Fruit fly (Drosophila melanogaster): Measurements from ENCODE around the gene MICU1.
A peak's percentile ranks its signal among the peaks of the same experiment; 100 is the strongest.

The MICU1 gene

DNA sequence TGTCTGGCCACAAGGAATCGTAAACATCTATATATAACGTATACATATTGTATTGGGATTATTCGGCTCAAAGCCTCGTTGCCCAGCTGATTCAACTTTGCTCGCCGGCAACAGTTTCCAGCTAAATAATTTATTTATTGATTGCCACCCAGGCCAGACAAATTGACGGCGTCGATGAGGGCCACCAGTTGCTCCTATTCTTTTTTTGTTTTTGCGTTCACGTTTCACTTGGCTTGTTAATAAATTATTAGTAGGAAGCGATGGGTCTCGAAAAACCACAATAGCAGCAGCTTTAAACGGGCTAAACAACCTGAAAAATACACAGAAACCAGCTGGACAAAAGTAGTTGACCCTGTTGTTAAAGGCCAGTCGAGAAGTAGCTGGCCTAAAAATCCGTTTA lies 35.0 kb downstream of the MICU1 start:
- TF ChIP-seq CG34406 (GFP tag; optimal IDR thresholded peaks at IDR 0.05) (no peak), Blimp-1 (GFP tag; optimal IDR thresholded peaks at IDR 0.05) (no peak), CG15336 (GFP tag; IDR thresholded peaks at IDR 0.05) (no peak), CG6163 (GFP tag; IDR thresholded peaks at IDR 0.05) (no peak), CG8319 (GFP tag; optimal IDR thresholded peaks at IDR 0.05) (no peak), Eip78C (GFP tag) (peak; percentile 45), fkh (GFP tag; optimal IDR thresholded peaks at IDR 0.05) (peak; percentile 50), CG6792 (GFP tag; optimal IDR thresholded peaks at IDR 0.05) (no peak), cyc (GFP tag; optimal IDR thresholded peaks at IDR 0.05) (no peak), eg (GFP tag; IDR thresholded peaks at IDR 0.05) (no peak), CG3919 (GFP tag; optimal IDR thresholded peaks at IDR 0.05) (no peak), CG6808 (GFP tag; optimal IDR thresholded peaks at IDR 0.05) (no peak)

- no peak for TF ChIP-seq lz (GFP tag; optimal IDR thresholded peaks at IDR 0.05)
- TF ChIP-seq vri (GFP tag; optimal IDR thresholded peaks at IDR 0.05), result peak; percentile 71
- no peak for TF ChIP-seq topi (GFP tag; optimal IDR thresholded peaks at IDR 0.05)
- TF ChIP-seq fkh (GFP tag; optimal IDR thresholded peaks at IDR 0.05), result peak; percentile 42
- TF ChIP-seq cyc (GFP tag; optimal IDR thresholded peaks at IDR 0.05), result no peak
- TF ChIP-seq acj6 (GFP tag; optimal IDR thresholded peaks at IDR 0.05), result no peak
- TF ChIP-seq Eip78C (GFP tag), result peak; percentile 10
- TF ChIP-seq CG8632 (GFP tag; optimal IDR thresholded peaks at IDR 0.05), result no peak
- no peak for TF ChIP-seq CG32006 (GFP tag; optimal IDR thresholded peaks at IDR 0.05)
- no peak for TF ChIP-seq CG9139 (GFP tag; optimal IDR thresholded peaks at IDR 0.05)
- 0 out of 3 replicates have a peak, but pooled peaks have one; percentile 22 for TF ChIP-seq CG6163 (GFP tag; IDR thresholded peaks at IDR 0.05)
- no peak for TF ChIP-seq CG8119 (GFP tag; IDR thresholded peaks at IDR 0.05)
- TF ChIP-seq CG11762 (GFP tag; optimal IDR thresholded peaks at IDR 0.05; ENCODE audit: insufficient read depth), result no peak
- TF ChIP-seq dsx (GFP tag; optimal IDR thresholded peaks at IDR 0.05; ENCODE audit: poor library complexity, severe bottlenecking), result no peak
- TF ChIP-seq net (GFP tag; optimal IDR thresholded peaks at IDR 0.05), result no peak
- no peak for TF ChIP-seq CG6808 (GFP tag; optimal IDR thresholded peaks at IDR 0.05)
- no peak for TF ChIP-seq CG10669 (GFP tag; optimal IDR thresholded peaks at IDR 0.05)
- TF ChIP-seq pdm3 (GFP tag; optimal IDR thresholded peaks at IDR 0.05), result no peak
- TF ChIP-seq Eip93F (GFP tag; optimal IDR thresholded peaks at IDR 0.05), result peak; percentile 8
- no peak for TF ChIP-seq CG1621 (tag; optimal IDR thresholded peaks at IDR 0.05)
- TF ChIP-seq Gug (GFP tag; IDR thresholded peaks at IDR 0.05), result no peak
- TF ChIP-seq CG6276 (GFP tag; optimal IDR thresholded peaks at IDR 0.05), result no peak
- no peak for TF ChIP-seq Sox15 (GFP tag; optimal IDR thresholded peaks at IDR 0.05)
These were observed 35.9 kb downstream of the MICU1 start for dm6 chr2L:7217931-7218330.

- TF ChIP-seq Smox (GFP tag; optimal IDR thresholded peaks at IDR 0.05), result no peak
- peak; percentile 29 for TF ChIP-seq Eip78C (GFP tag)
- no peak for TF ChIP-seq CG8319 (GFP tag; optimal IDR thresholded peaks at IDR 0.05)
- 0 out of 3 replicates have a peak, but pooled peaks have one; percentile 11 for TF ChIP-seq eg (GFP tag; IDR thresholded peaks at IDR 0.05)
- peak; percentile 6 for TF ChIP-seq CG32006 (GFP tag; optimal IDR thresholded peaks at IDR 0.05)
- TF ChIP-seq fd59A (GFP tag; optimal IDR thresholded peaks at IDR 0.05), result no peak
- TF ChIP-seq CG11902 (GFP tag; optimal IDR thresholded peaks at IDR 0.05), result no peak
- TF ChIP-seq CG6163 (GFP tag; IDR thresholded peaks at IDR 0.05), result 0 out of 3 replicates have a peak, but pooled peaks have one; percentile 34
These were observed 37.1 kb downstream of the MICU1 start for dm6 chr2L:7219172-7219571.

DNA sequence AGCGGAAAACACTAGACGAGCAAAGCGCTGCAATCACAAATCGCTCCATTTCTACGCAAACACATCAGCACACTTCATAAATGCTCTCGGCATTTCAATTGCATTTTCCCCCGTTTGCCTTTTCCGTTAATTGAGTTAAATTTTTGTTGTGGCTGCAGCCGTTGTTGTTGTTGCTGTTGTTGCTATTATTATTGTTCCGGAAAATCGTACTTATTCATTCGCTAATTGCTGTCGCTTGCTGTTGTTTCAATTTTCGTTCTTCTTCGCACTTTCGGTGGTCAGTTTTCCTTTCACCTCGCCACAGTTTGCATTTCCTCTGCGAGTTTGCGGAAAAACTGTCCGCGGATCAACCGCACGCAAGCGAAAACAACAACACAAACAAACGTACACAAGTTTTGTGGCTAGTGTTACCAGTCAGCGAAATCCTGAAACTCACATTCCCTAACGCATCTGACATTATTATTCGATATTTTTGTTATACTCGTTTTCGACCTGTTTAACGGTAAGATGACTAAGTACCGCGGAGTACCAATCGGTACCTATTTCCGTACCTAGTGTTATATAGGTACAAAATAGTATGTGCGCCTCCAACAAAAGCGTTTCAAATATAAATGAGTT lies 37.7 kb downstream of the MICU1 start, which contains the start of gene CG13784:
CG13784 (minus strand) TSS at position 384 of the 618 bp plus-strand sequence.
- TF ChIP-seq Eip75B (GFP tag; optimal IDR thresholded peaks at IDR 0.05) (peak; percentile 15), CG4318 (GFP tag; optimal IDR thresholded peaks at IDR 0.05) (no peak), fkh (GFP tag; optimal IDR thresholded peaks at IDR 0.05) (peak; percentile 68), CG6276 (GFP tag; optimal IDR thresholded peaks at IDR 0.05) (no peak), esn (GFP tag; optimal IDR thresholded peaks at IDR 0.05) (peak; percentile 29), CG10631 (GFP tag; optimal IDR thresholded peaks at IDR 0.05) (peak; percentile 9), Eip78C (GFP tag) (peak; percentile 77), CG6163 (GFP tag; IDR thresholded peaks at IDR 0.05) (peak; percentile 42; the same call in 1 of the 3 replicates), ss (GFP tag; optimal IDR thresholded peaks at IDR 0.05) (peak in 1 of 2 experiments; percentile 59), CG10669 (GFP tag; optimal IDR thresholded peaks at IDR 0.05) (no peak), CG8119 (GFP tag; IDR thresholded peaks at IDR 0.05) (peak; percentile 18; the same call in 1 of the 3 replicates), net (GFP tag; optimal IDR thresholded peaks at IDR 0.05) (peak; percentile 12), CG6808 (GFP tag; optimal IDR thresholded peaks at IDR 0.05) (peak; percentile 36), pdm3 (GFP tag; optimal IDR thresholded peaks at IDR 0.05) (peak; percentile 4), CG6792 (GFP tag; optimal IDR thresholded peaks at IDR 0.05) (no peak), CG3919 (GFP tag; optimal IDR thresholded peaks at IDR 0.05) (no peak), CG3032 (tag; optimal IDR thresholded peaks at IDR 0.05) (peak; percentile 22), fd59A (GFP tag; optimal IDR thresholded peaks at IDR 0.05) (no peak), CG32006 (GFP tag; optimal IDR thresholded peaks at IDR 0.05) (no peak), CG8632 (GFP tag; optimal IDR thresholded peaks at IDR 0.05) (no peak), acj6 (GFP tag; optimal IDR thresholded peaks at IDR 0.05) (peak; percentile 3), CG11902 (GFP tag; optimal IDR thresholded peaks at IDR 0.05) (no peak), CG16779 (tag; optimal IDR thresholded peaks at IDR 0.05) (no peak), CG15336 (GFP tag; IDR thresholded peaks at IDR 0.05) (no peak), Ets21C (GFP tag; optimal IDR thresholded peaks at IDR 0.05) (no peak), Gug (GFP tag; IDR thresholded peaks at IDR 0.05) (no peak), topi (GFP tag; optimal IDR thresholded peaks at IDR 0.05) (no peak)
